Fruit fly (Drosophila melanogaster): ENCODE results near the gene JTBR.

Gene JTBR

DNA sequence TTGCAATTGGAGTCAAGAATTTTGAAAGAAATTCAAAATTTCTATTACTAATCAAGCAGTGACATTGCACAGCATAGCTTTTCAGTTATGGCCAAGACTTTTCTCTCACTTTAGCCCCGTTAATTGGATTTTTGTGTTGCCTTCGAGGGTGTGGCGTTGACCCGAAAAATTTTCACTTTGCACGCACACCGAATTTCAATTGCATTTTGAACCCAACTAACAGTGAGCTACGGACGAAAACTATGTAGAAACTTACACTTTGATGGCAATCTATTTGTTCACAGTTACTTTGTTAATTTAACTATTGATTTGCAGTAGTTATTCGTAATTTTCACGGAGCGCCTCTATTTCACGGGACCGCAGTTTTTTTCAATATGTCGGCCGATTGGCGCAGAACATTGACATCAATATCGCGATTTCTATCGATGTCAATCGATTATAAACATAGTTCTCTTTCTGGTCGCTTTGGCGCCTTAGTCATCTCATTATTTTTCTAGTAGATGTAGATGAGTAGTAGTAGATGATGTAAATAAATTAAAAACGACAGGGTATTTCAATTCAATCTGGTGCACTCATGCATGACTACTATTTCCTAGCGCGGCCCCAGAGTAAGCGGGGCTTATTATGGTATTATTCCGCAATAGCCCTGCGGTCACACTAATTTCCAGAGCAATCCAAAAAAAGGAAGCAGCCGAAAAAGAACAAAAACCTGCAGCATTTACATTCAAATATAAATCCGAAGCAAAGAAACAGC, 7.5 kb downstream of the JTBR start, which contains the start of the genes alpha-Spec, dlt and Cdc37 (continued):
- no peak for TF ChIP-seq Dip2 (GFP tag; IDR thresholded peaks at IDR 0.05)
- TF ChIP-seq ash1 (GFP tag; optimal IDR thresholded peaks at IDR 0.05) = no peak
- TF ChIP-seq prd (optimal IDR thresholded peaks at IDR 0.05) = no peak
- no peak for TF ChIP-seq prd (GFP tag; IDR thresholded peaks at IDR 0.05)
- peak; percentile 79 for TF ChIP-seq CG14860 (GFP tag; IDR thresholded peaks at IDR 0.05; ENCODE audit: partially characterized antibody)
- no peak for TF ChIP-seq sim (GFP tag; IDR thresholded peaks at IDR 0.05)
- TF ChIP-seq Hr51 (GFP tag; optimal IDR thresholded peaks at IDR 0.05) = no peak
- TF ChIP-seq Opbp (GFP tag; IDR thresholded peaks at IDR 0.05; ENCODE audit: partially characterized antibody) = peak; percentile 74
- TF ChIP-seq CG13424 (tag; optimal IDR thresholded peaks at IDR 0.05) = peak; percentile 12
- peak; percentile 20 for TF ChIP-seq CG17359 (tag; optimal IDR thresholded peaks at IDR 0.05)
- peak; percentile 1 for TF ChIP-seq CG2120 (GFP tag; optimal IDR thresholded peaks at IDR 0.05)
- TF ChIP-seq Fer1 (GFP tag; optimal IDR thresholded peaks at IDR 0.05) = peak; percentile 9
- TF ChIP-seq CG32772 (GFP tag; IDR thresholded peaks at IDR 0.05) = peak; percentile 12; the same call in 1 of the 2 replicates
- TF ChIP-seq CG3847 (GFP tag; IDR thresholded peaks at IDR 0.05) = 0 out of 2 replicates have a peak, but pooled peaks have one; percentile 10
- 0 out of 2 replicates have a peak, but pooled peaks have one; percentile 41 for TF ChIP-seq sob (GFP tag; IDR thresholded peaks at IDR 0.05)
- TF ChIP-seq Fer3 (tag; optimal IDR thresholded peaks at IDR 0.05) = peak; percentile 24
- peak; percentile 62; the same call in 1 of the 3 replicates for TF ChIP-seq mld (GFP tag; IDR thresholded peaks at IDR 0.05; ENCODE audit: partially characterized antibody)
- TF ChIP-seq tgo (GFP tag; IDR thresholded peaks at IDR 0.05) = no peak
- peak; percentile 31 for TF ChIP-seq CG30020 (tag; optimal IDR thresholded peaks at IDR 0.05)
- peak; percentile 24; the same call in 1 of the 2 replicates for TF ChIP-seq lmd (GFP tag; IDR thresholded peaks at IDR 0.05)
- no peak for TF ChIP-seq Ada2b (GFP tag; IDR thresholded peaks at IDR 0.05)
- no peak for TF ChIP-seq CG1647 (GFP tag; optimal IDR thresholded peaks at IDR 0.05)
- no peak for TF ChIP-seq sima (GFP tag; optimal IDR thresholded peaks at IDR 0.05)
- TF ChIP-seq chif (GFP tag; optimal IDR thresholded peaks at IDR 0.05) = peak in 1 of 2 experiments; percentile 32
- no peak for TF ChIP-seq CG11695 (GFP tag; IDR thresholded peaks at IDR 0.05)
- peak; percentile 84 for TF ChIP-seq sens (GFP tag)
- TF ChIP-seq bigmax (GFP tag; optimal IDR thresholded peaks at IDR 0.05) = no peak
- TF ChIP-seq dati (GFP tag; IDR thresholded peaks at IDR 0.05) = no peak
- no peak for TF ChIP-seq CG6175 (GFP tag; IDR thresholded peaks at IDR 0.05)
- no peak for TF ChIP-seq fu2 (GFP tag; optimal IDR thresholded peaks at IDR 0.05)
- TF ChIP-seq repo (GFP tag; optimal IDR thresholded peaks at IDR 0.05) = no peak
- no peak for TF ChIP-seq fd96Cb (tag; optimal IDR thresholded peaks at IDR 0.05)
- TF ChIP-seq CG10267 (tag; optimal IDR thresholded peaks at IDR 0.05) = peak; percentile 79
- peak; percentile 76 for TF ChIP-seq inv (GFP tag; IDR thresholded peaks at IDR 0.05; ENCODE audit: partially characterized antibody)
- peak; percentile 58 for TF ChIP-seq Nf-YC (tag; optimal IDR thresholded peaks at IDR 0.05)
- no peak for TF ChIP-seq schlank (tag; optimal IDR thresholded peaks at IDR 0.05)
- peak; percentile 47 for TF ChIP-seq Dp (GFP tag; optimal IDR thresholded peaks at IDR 0.05)
- TF ChIP-seq gsb (GFP tag; IDR thresholded peaks at IDR 0.05) = no peak
- TF ChIP-seq yki (optimal IDR thresholded peaks at IDR 0.05) = no peak
- no peak for TF ChIP-seq Doc2 (GFP tag; IDR thresholded peaks at IDR 0.05)
- TF ChIP-seq CG33213 (GFP tag; optimal IDR thresholded peaks at IDR 0.05) = peak; percentile 59
- peak; percentile 5 for TF ChIP-seq CG9437 (GFP tag; optimal IDR thresholded peaks at IDR 0.05)
- TF ChIP-seq hkb (optimal IDR thresholded peaks at IDR 0.05) = peak; percentile 39
- no peak for TF ChIP-seq hkb (GFP tag; IDR thresholded peaks at IDR 0.05)
- TF ChIP-seq CG2678 (tag; optimal IDR thresholded peaks at IDR 0.05) = no peak
- TF ChIP-seq NfI (GFP tag; optimal IDR thresholded peaks at IDR 0.05) = peak; percentile 35
- TF ChIP-seq zen (tag; optimal IDR thresholded peaks at IDR 0.05) = peak; percentile 5
- no peak for TF ChIP-seq twi (tag; optimal IDR thresholded peaks at IDR 0.05)
- no peak for TF ChIP-seq CG6689 (GFP tag; IDR thresholded peaks at IDR 0.05)
- peak; percentile 35 for TF ChIP-seq Hsf (GFP tag; optimal IDR thresholded peaks at IDR 0.05)
- TF ChIP-seq CG11398 (GFP tag; optimal IDR thresholded peaks at IDR 0.05) = no peak
